ENCODE assay signal across 8 worm cellular contexts in the genomic region with DNA sequence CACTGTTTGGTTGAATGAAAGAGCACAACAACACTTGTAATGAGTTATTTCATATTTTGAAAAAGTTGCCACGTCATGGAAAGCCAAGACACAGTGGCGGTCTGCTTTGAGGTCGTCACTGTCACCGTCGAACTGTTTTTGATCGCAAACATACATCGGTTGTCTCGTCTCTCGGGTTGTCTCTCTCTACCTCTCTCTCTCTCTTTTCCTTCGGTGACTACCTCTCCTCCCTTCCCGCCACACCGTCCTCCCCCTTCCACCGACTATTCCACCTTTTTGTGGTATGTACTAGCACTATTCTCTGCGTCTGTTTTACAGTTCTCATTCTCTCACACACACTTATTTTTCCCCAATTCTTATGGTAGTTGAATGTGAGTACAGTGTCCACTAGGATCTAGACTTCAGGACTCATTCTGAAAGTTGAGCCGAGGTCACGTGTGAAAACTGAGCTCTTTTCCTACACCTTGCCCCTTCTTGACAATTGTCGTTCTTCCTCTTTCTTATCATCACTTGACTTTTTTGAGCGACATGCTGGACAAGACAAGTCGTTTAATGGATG.
TF ChIP-seq lines count a peak whose summit lies in the region.

No protein-coding gene starts in this region.

TF ChIP-seq in whole organism, L1 larva, 84 proteins besides CTCF, POLR2A, EP300 and RAD21 (continues in another document):
- no peak for TF ChIP-seq ceh-88 (GFP tag; IDR thresholded peaks at IDR 0.05; lab: Robert Waterston, UW)
- no peak for TF ChIP-seq zag-1 (tag; optimal IDR thresholded peaks at IDR 0.05; lab: Kevin White, UChicago)
- no peak for TF ChIP-seq elt-3 (tag; optimal IDR thresholded peaks at IDR 0.05; lab: Kevin White, UChicago)
- no peak for TF ChIP-seq fkh-10 (GFP tag; optimal IDR thresholded peaks at IDR 0.05; lab: Kevin White, UChicago)
- TF ChIP-seq lin-15B (tag; optimal IDR thresholded peaks at IDR 0.05; lab: Kevin White, UChicago), result no peak
- no peak for TF ChIP-seq ztf-4 (tag; optimal IDR thresholded peaks at IDR 0.05; lab: Kevin White, UChicago)
- peak; percentile 13 for TF ChIP-seq jun-1 (tag; optimal IDR thresholded peaks at IDR 0.05; lab: Kevin White, UChicago)
- TF ChIP-seq snpc-4 (tag; optimal IDR thresholded peaks at IDR 0.05; lab: Kevin White, UChicago), result no peak
- TF ChIP-seq efl-1 (optimal IDR thresholded peaks at IDR 0.05; lab: Kevin White, UChicago), result no peak
- TF ChIP-seq efl-1 (GFP tag; optimal IDR thresholded peaks at IDR 0.05 in 1 of 2; lab: Kevin White, UChicago), result peak in 1 of 2 experiments; percentile 41
- no peak for TF ChIP-seq sup-37 (GFP tag; optimal IDR thresholded peaks at IDR 0.05; lab: Kevin White, UChicago)

TF ChIP-seq in whole organism, L2 larva, 48 proteins besides CTCF, POLR2A, EP300 and RAD21 (continues in another document):
- peak; percentile 32 for TF ChIP-seq fos-1 (tag; optimal IDR thresholded peaks at IDR 0.05; lab: Kevin White, UChicago)
- no peak for TF ChIP-seq ZK546.5 (tag; optimal IDR thresholded peaks at IDR 0.05; lab: Kevin White, UChicago)
- peak; percentile 74 for TF ChIP-seq nhr-129 (tag; optimal IDR thresholded peaks at IDR 0.05; lab: Kevin White, UChicago)
- no peak for TF ChIP-seq zag-1 (tag; optimal IDR thresholded peaks at IDR 0.05; lab: Kevin White, UChicago)
- TF ChIP-seq crh-2 (tag; optimal IDR thresholded peaks at IDR 0.05; lab: Kevin White, UChicago), result peak; percentile 75
- peak; percentile 44 for TF ChIP-seq blmp-1 (tag; optimal IDR thresholded peaks at IDR 0.05; lab: Kevin White, UChicago; ENCODE audit: insufficient read depth)
- TF ChIP-seq egl-27 (tag; optimal IDR thresholded peaks at IDR 0.05; lab: Kevin White, UChicago), result no peak
- TF ChIP-seq F13H6.1 (tag; optimal IDR thresholded peaks at IDR 0.05; lab: Kevin White, UChicago), result peak; percentile 62
- TF ChIP-seq nhr-25 (tag; optimal IDR thresholded peaks at IDR 0.05; lab: Kevin White, UChicago), result peak; percentile 55
- TF ChIP-seq sma-3 (GFP tag; optimal IDR thresholded peaks at IDR 0.05; lab: Kevin White, UChicago), result peak; percentile 17

TF ChIP-seq in whole organism, L3 larva, 47 proteins besides CTCF, POLR2A, EP300 and RAD21 (continues in another document):
- TF ChIP-seq pha-4 (tag; optimal IDR thresholded peaks at IDR 0.05; lab: Kevin White, UChicago), result peak; percentile 70
- TF ChIP-seq nhr-23 (tag; optimal IDR thresholded peaks at IDR 0.05; lab: Kevin White, UChicago), result peak; percentile 12
- peak; percentile 44 for TF ChIP-seq pqm-1 (tag; optimal IDR thresholded peaks at IDR 0.05; lab: Kevin White, UChicago)
- peak; percentile 70 for TF ChIP-seq nhr-25 (tag; optimal IDR thresholded peaks at IDR 0.05; lab: Kevin White, UChicago)
- no peak for TF ChIP-seq egl-5 (tag; optimal IDR thresholded peaks at IDR 0.05; lab: Kevin White, UChicago)
- peak; percentile 7 for TF ChIP-seq jun-1 (tag; optimal IDR thresholded peaks at IDR 0.05; lab: Kevin White, UChicago)
- no peak for TF ChIP-seq egl-27 (tag; optimal IDR thresholded peaks at IDR 0.05; lab: Kevin White, UChicago)
- peak; percentile 69 for TF ChIP-seq elt-2 (tag; optimal IDR thresholded peaks at IDR 0.05; lab: Kevin White, UChicago)
- no peak for TF ChIP-seq ama-1 (optimal IDR thresholded peaks at IDR 0.05; lab: Kevin White, UChicago)
- no peak for TF ChIP-seq elt-1 (tag; optimal IDR thresholded peaks at IDR 0.05; lab: Kevin White, UChicago)
- TF ChIP-seq nfya-1 (tag; optimal IDR thresholded peaks at IDR 0.05; lab: Kevin White, UChicago; ENCODE audit: insufficient read depth), result peak; percentile 6

TF ChIP-seq in whole organism, L4 larva, 104 proteins besides CTCF, POLR2A, EP300 and RAD21 (continues in another document):
- TF ChIP-seq hmg-1.1 (GFP tag; IDR thresholded peaks at IDR 0.05; lab: Robert Waterston, UW), result peak; percentile 43
- TF ChIP-seq mxl-3 (GFP tag; optimal IDR thresholded peaks at IDR 0.05; lab: Kevin White, UChicago), result peak; percentile 73
- peak in 1 of 2 experiments; percentile 69 for TF ChIP-seq unc-62 (GFP tag; optimal IDR thresholded peaks at IDR 0.05 in 1 of 2; lab: Kevin White, UChicago)
- TF ChIP-seq unc-62 (tag; optimal IDR thresholded peaks at IDR 0.05; lab: Kevin White, UChicago), result no peak
- TF ChIP-seq dve-1 (tag; optimal IDR thresholded peaks at IDR 0.05; lab: Kevin White, UChicago; ENCODE audit: insufficient read depth), result peak; percentile 22
- no peak for TF ChIP-seq daf-16 (GFP tag; optimal IDR thresholded peaks at IDR 0.05; lab: Kevin White, UChicago)
- peak; percentile 52 for TF ChIP-seq daf-16 (tag; optimal IDR thresholded peaks at IDR 0.05; lab: Kevin White, UChicago)
- no peak for TF ChIP-seq nhr-41 (GFP tag; IDR thresholded peaks at IDR 0.05; lab: Robert Waterston, UW)
- no peak for TF ChIP-seq dmd-9 (GFP tag; IDR thresholded peaks at IDR 0.05; lab: Robert Waterston, UW)
- no peak for TF ChIP-seq snpc-4 (tag; optimal IDR thresholded peaks at IDR 0.05; lab: Kevin White, UChicago)
- TF ChIP-seq mdt-29 (GFP tag; IDR thresholded peaks at IDR 0.05; lab: Robert Waterston, UW), result no peak

TF ChIP-seq in whole organism, early embryonic, 17 proteins besides CTCF, POLR2A, EP300 and RAD21:
- TF ChIP-seq ceh-36 (tag; optimal IDR thresholded peaks at IDR 0.05; lab: Kevin White, UChicago) (peak; percentile 69), tra-4 (tag; optimal IDR thresholded peaks at IDR 0.05; lab: Kevin White, UChicago) (no peak), aly-1 (tag; optimal IDR thresholded peaks at IDR 0.05; lab: Kevin White, UChicago) (peak; percentile 7)
TF ChIP-seq in whole organism, early embryonic: peak in this region for 2.

TF ChIP-seq in whole organism, late embryonic, 69 proteins besides CTCF, POLR2A, EP300 and RAD21:
- TF ChIP-seq rnt-1 (tag; optimal IDR thresholded peaks at IDR 0.05; lab: Kevin White, UChicago), result no peak
- TF ChIP-seq dve-1 (tag; optimal IDR thresholded peaks at IDR 0.05; lab: Kevin White, UChicago), result no peak
- TF ChIP-seq ref-2 (tag; optimal IDR thresholded peaks at IDR 0.05; lab: Kevin White, UChicago), result peak; percentile 55
- TF ChIP-seq hlh-30 (tag; optimal IDR thresholded peaks at IDR 0.05; lab: Kevin White, UChicago; ENCODE audit: insufficient read depth), result peak; percentile 63
- TF ChIP-seq pax-1 (tag; optimal IDR thresholded peaks at IDR 0.05; lab: Kevin White, UChicago), result no peak
- peak; percentile 30 for TF ChIP-seq ceh-34 (tag; optimal IDR thresholded peaks at IDR 0.05; lab: Kevin White, UChicago)
- peak; percentile 32 for TF ChIP-seq F13H6.1 (tag; optimal IDR thresholded peaks at IDR 0.05; lab: Kevin White, UChicago)
- TF ChIP-seq sox-4 (tag; optimal IDR thresholded peaks at IDR 0.05; lab: Kevin White, UChicago), result no peak
- peak; percentile 18 for TF ChIP-seq ceh-31 (tag; optimal IDR thresholded peaks at IDR 0.05; lab: Kevin White, UChicago)
- no peak for TF ChIP-seq Y22D7AL.16 (tag; optimal IDR thresholded peaks at IDR 0.05; lab: Kevin White, UChicago)
- TF ChIP-seq ceh-6 (GFP tag; optimal IDR thresholded peaks at IDR 0.05; lab: Kevin White, UChicago), result no peak
- no peak for TF ChIP-seq ceh-18 (tag; optimal IDR thresholded peaks at IDR 0.05; lab: Kevin White, UChicago)
- peak; percentile 1 for TF ChIP-seq tbx-2 (tag; optimal IDR thresholded peaks at IDR 0.05; lab: Kevin White, UChicago)
- TF ChIP-seq C08G9.2 (tag; optimal IDR thresholded peaks at IDR 0.05; lab: Kevin White, UChicago), result peak; percentile 4

TF ChIP-seq in whole organism, mixed stage, embryonic, 35 proteins besides CTCF, POLR2A, EP300 and RAD21:
- TF ChIP-seq drap-1 (GFP tag; optimal IDR thresholded peaks at IDR 0.05; lab: Kevin White, UChicago) (peak; percentile 38), nhr-12 (tag; optimal IDR thresholded peaks at IDR 0.05; lab: Kevin White, UChicago) (no peak), sptf-1 (tag; optimal IDR thresholded peaks at IDR 0.05; lab: Kevin White, UChicago) (no peak), cnd-1 (tag; optimal IDR thresholded peaks at IDR 0.05; lab: Kevin White, UChicago) (peak; percentile 12), mls-2 (tag; optimal IDR thresholded peaks at IDR 0.05; lab: Kevin White, UChicago) (peak; percentile 35)

TF ChIP-seq in whole organism, young adult, 124 proteins besides CTCF, POLR2A, EP300 and RAD21:
- TF ChIP-seq nhr-179 (tag; optimal IDR thresholded peaks at IDR 0.05; lab: Kevin White, UChicago) (no peak), bed-1 (GFP tag; IDR thresholded peaks at IDR 0.05; lab: Robert Waterston, UW) (no peak), egrh-3 (GFP tag; IDR thresholded peaks at IDR 0.05; lab: Robert Waterston, UW) (peak; percentile 64), nhr-80 (tag; optimal IDR thresholded peaks at IDR 0.05; lab: Kevin White, UChicago) (peak; percentile 87), die-1 (tag; optimal IDR thresholded peaks at IDR 0.05; lab: Kevin White, UChicago) (no peak), atf-7 (tag; optimal IDR thresholded peaks at IDR 0.05; lab: Kevin White, UChicago) (peak; percentile 5), F23B12.7 (tag; optimal IDR thresholded peaks at IDR 0.05; lab: Kevin White, UChicago; ENCODE audit: insufficient read depth) (no peak), unc-62 (GFP tag; optimal IDR thresholded peaks at IDR 0.05; lab: Kevin White, UChicago) (peak; percentile 20), attf-5 (GFP tag; optimal IDR thresholded peaks at IDR 0.05; lab: Kevin White, UChicago) (peak; percentile 34), C17E4.6 (GFP tag; IDR thresholded peaks at IDR 0.05; lab: Robert Waterston, UW) (no peak), nhr-90 (tag; optimal IDR thresholded peaks at IDR 0.05; lab: Kevin White, UChicago) (peak; percentile 16), hmg-1.2 (GFP tag; IDR thresholded peaks at IDR 0.05; lab: Robert Waterston, UW) (peak; percentile 24; the same call in 1 of the 2 replicates), cebp-1 (GFP tag; IDR thresholded peaks at IDR 0.05; lab: Robert Waterston, UW) (no peak), cebp-1 (tag; optimal IDR thresholded peaks at IDR 0.05; lab: Kevin White, UChicago) (peak; percentile 45), K12H6.12 (tag; optimal IDR thresholded peaks at IDR 0.05; lab: Kevin White, UChicago) (no peak), zfh-2 (GFP tag; conservative IDR thresholded peaks at IDR 0.05; lab: Robert Waterston, UW) (peak; percentile 67), dox-1 (GFP tag; IDR thresholded peaks at IDR 0.05; lab: Robert Waterston, UW) (peak; percentile 70)
